Fruit fly (Drosophila melanogaster): ENCODE results near the gene Smg6.
A peak's percentile ranks its signal among the peaks of the same experiment; 100 is the strongest.

The Smg6 gene

DNA sequence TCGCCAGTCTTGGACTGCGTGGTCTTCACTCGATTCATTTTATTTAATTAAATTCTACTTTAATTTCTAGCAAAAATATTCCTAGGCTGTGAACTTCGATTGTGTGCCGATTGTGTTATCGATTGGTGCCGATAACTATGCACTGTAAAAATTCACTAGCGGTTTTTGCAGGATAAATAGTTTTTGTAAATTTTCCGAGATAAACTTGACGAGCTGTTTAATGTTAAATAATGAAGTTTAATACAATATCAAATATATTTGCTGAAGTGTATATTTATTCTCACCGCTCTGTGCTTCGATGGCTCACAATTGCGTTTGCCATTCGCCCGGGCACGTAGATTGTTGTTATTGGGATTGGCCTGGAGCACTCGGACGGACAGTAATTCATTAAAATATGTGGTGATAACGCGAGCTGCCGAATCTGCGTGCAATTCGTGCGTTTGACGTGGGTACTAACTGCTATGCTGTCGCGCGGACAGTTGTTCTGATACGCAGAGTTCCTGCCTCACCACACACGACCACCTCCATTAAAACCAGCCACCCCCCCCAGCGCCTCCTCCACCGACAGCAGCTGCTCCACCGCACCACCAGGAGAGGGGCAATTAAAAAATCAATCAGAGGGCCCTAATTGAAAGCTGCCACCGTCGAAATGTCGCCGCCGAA, 8.2 kb downstream of the Smg6 start, which contains the start of the genes EMC6 and Hr96:
Gene EMC6 (minus strand): TSS at position 123 of the 663 bp plus-strand sequence.
Gene Hr96 (plus strand): TSS at position 341 of the 663 bp plus-strand sequence.
- TF ChIP-seq CG12104 (GFP tag; optimal IDR thresholded peaks at IDR 0.05) (peak; percentile 85), twi (tag; optimal IDR thresholded peaks at IDR 0.05) (peak; percentile 84), al (GFP tag; IDR thresholded peaks at IDR 0.05) (peak; percentile 89), CG30020 (tag; optimal IDR thresholded peaks at IDR 0.05) (peak; percentile 79), zen2 (GFP tag; IDR thresholded peaks at IDR 0.05; ENCODE audit: partially characterized antibody) (peak; percentile 50; the same call in 1 of the 3 replicates), CG33213 (GFP tag; optimal IDR thresholded peaks at IDR 0.05) (peak; percentile 90), dysf (GFP tag; IDR thresholded peaks at IDR 0.05) (peak; percentile 93), pros (GFP tag; optimal IDR thresholded peaks at IDR 0.05) (no peak), CG18476 (GFP tag; optimal IDR thresholded peaks at IDR 0.05) (peak; percentile 94), knrl (GFP tag; IDR thresholded peaks at IDR 0.05; ENCODE audit: partially characterized antibody) (peak; percentile 69), CG7839 (tag; optimal IDR thresholded peaks at IDR 0.05) (peak; percentile 94), sens (GFP tag) (peak; percentile 99), ftz-f1 (GFP tag; optimal IDR thresholded peaks at IDR 0.05) (peak; percentile 78), aop (GFP tag; IDR thresholded peaks at IDR 0.05) (peak; percentile 84), CG34422 (GFP tag; IDR thresholded peaks at IDR 0.05) (peak; percentile 89), nerfin-1 (tag; optimal IDR thresholded peaks at IDR 0.05) (peak; percentile 86), seq (GFP tag; IDR thresholded peaks at IDR 0.05) (peak; percentile 89), Ets65A (GFP tag) (peak; percentile 99), sug (tag; optimal IDR thresholded peaks at IDR 0.05) (peak; percentile 93), crp (GFP tag; optimal IDR thresholded peaks at IDR 0.05) (peak in 1 of 2 experiments; percentile 71), Deaf1 (tag; optimal IDR thresholded peaks at IDR 0.05) (peak; percentile 79), CG16779 (GFP tag; IDR thresholded peaks at IDR 0.05) (peak; percentile 93), gcm2 (GFP tag; optimal IDR thresholded peaks at IDR 0.05) (peak; percentile 82), ash1 (GFP tag; optimal IDR thresholded peaks at IDR 0.05) (peak; percentile 83), p53 (GFP tag; optimal IDR thresholded peaks at IDR 0.05) (peak; percentile 78), TFAM (GFP tag; optimal IDR thresholded peaks at IDR 0.05) (peak; percentile 68), dpn (GFP tag; optimal IDR thresholded peaks at IDR 0.05) (peak; percentile 94 to 95), peb (GFP tag; IDR thresholded peaks at IDR 0.05) (peak; percentile 47; the same call in 1 of the 2 replicates), CG17612 (GFP tag; IDR thresholded peaks at IDR 0.05) (peak; percentile 81), CG6654 (GFP tag; optimal IDR thresholded peaks at IDR 0.05) (peak; percentile 72), CG5180 (GFP tag; optimal IDR thresholded peaks at IDR 0.05) (no peak), pnt (GFP tag; optimal IDR thresholded peaks at IDR 0.05) (peak; percentile 83), Gug (GFP tag; IDR thresholded peaks at IDR 0.05) (peak; percentile 93), CG8765 (GFP tag; IDR thresholded peaks at IDR 0.05) (peak; percentile 89), tin (GFP tag; optimal IDR thresholded peaks at IDR 0.05) (peak; percentile 94), Atf-2 (GFP tag; optimal IDR thresholded peaks at IDR 0.05) (peak; percentile 90), ato (GFP tag; IDR thresholded peaks at IDR 0.05; ENCODE audit: partially characterized antibody) (peak; percentile 82), CG12942 (GFP tag; optimal IDR thresholded peaks at IDR 0.05) (peak; percentile 93), cas (GFP tag; IDR thresholded peaks at IDR 0.05) (peak; percentile 87), CG17568 (GFP tag; optimal IDR thresholded peaks at IDR 0.05) (no peak), pfk (GFP tag; optimal IDR thresholded peaks at IDR 0.05) (peak; percentile 29), jing (GFP tag; optimal IDR thresholded peaks at IDR 0.05) (peak; percentile 80), CG13123 (GFP tag; optimal IDR thresholded peaks at IDR 0.05) (no peak), NC2α (GFP tag; optimal IDR thresholded peaks at IDR 0.05) (peak; percentile 80), CG15269 (tag; optimal IDR thresholded peaks at IDR 0.05) (peak; percentile 94), dimm (GFP tag; IDR thresholded peaks at IDR 0.05) (peak; percentile 75), vfl (GFP tag; optimal IDR thresholded peaks at IDR 0.05) (peak; percentile 94), CG18599 (GFP tag; optimal IDR thresholded peaks at IDR 0.05) (peak; percentile 96), Hey (tag; optimal IDR thresholded peaks at IDR 0.05) (peak; percentile 67), cg (GFP tag; optimal IDR thresholded peaks at IDR 0.05) (no peak)

All from whole organism, embryonic.